Fruit fly (Drosophila melanogaster): ENCODE results near the gene ush.

ush gene

dm6 chr2L:526192-526923 is 50.3 kb downstream of the ush start:
- no peak for TF ChIP-seq CG1620 (GFP tag; optimal IDR thresholded peaks at IDR 0.05)
- TF ChIP-seq CG7045 (GFP tag; optimal IDR thresholded peaks at IDR 0.05): no peak
- no peak for TF ChIP-seq CG12768 (GFP tag; optimal IDR thresholded peaks at IDR 0.05)
- no peak for TF ChIP-seq CG14711 (tag; optimal IDR thresholded peaks at IDR 0.05)
- TF ChIP-seq tj (GFP tag; optimal IDR thresholded peaks at IDR 0.05): peak; percentile 79
- TF ChIP-seq Hr96 (GFP tag; optimal IDR thresholded peaks at IDR 0.05): peak; percentile 15
- TF ChIP-seq bab1 (GFP tag; optimal IDR thresholded peaks at IDR 0.05): no peak
- no peak for TF ChIP-seq Crg-1 (GFP tag; optimal IDR thresholded peaks at IDR 0.05)
- no peak for TF ChIP-seq Clk (GFP tag; optimal IDR thresholded peaks at IDR 0.05)
- no peak for TF ChIP-seq cnc (optimal IDR thresholded peaks at IDR 0.05)
- no peak for TF ChIP-seq pad (GFP tag; optimal IDR thresholded peaks at IDR 0.05)
- no peak for TF ChIP-seq CG5204 (GFP tag; optimal IDR thresholded peaks at IDR 0.05)
- no peak for TF ChIP-seq kay (GFP tag; ENCODE audit: borderline replicate concordance)
- TF ChIP-seq CG7101 (tag; optimal IDR thresholded peaks at IDR 0.05): no peak
- no peak for TF ChIP-seq Mnt (GFP tag; optimal IDR thresholded peaks at IDR 0.05)

- TF ChIP-seq Crg-1 (GFP tag; optimal IDR thresholded peaks at IDR 0.05): no peak
- TF ChIP-seq tj (GFP tag; optimal IDR thresholded peaks at IDR 0.05): no peak
Observed at dm6 chr2L:526924-527307, 50.9 kb downstream of the ush start.

- TF ChIP-seq cnc (optimal IDR thresholded peaks at IDR 0.05) (no peak), tj (GFP tag; optimal IDR thresholded peaks at IDR 0.05) (no peak), bab1 (GFP tag; optimal IDR thresholded peaks at IDR 0.05) (no peak), CG5204 (GFP tag; optimal IDR thresholded peaks at IDR 0.05) (no peak), pad (GFP tag; optimal IDR thresholded peaks at IDR 0.05) (no peak), Mnt (GFP tag; optimal IDR thresholded peaks at IDR 0.05) (no peak), CG11617 (GFP tag; optimal IDR thresholded peaks at IDR 0.05) (no peak), Hr96 (GFP tag; optimal IDR thresholded peaks at IDR 0.05) (no peak), CG33017 (tag; optimal IDR thresholded peaks at IDR 0.05) (no peak), toe (GFP tag; optimal IDR thresholded peaks at IDR 0.05) (no peak), CG7045 (GFP tag; optimal IDR thresholded peaks at IDR 0.05) (no peak), Crg-1 (GFP tag; optimal IDR thresholded peaks at IDR 0.05) (no peak), Clk (GFP tag; optimal IDR thresholded peaks at IDR 0.05) (no peak), CG1620 (GFP tag; optimal IDR thresholded peaks at IDR 0.05) (no peak)
Observed at dm6 chr2L:527689-528088, 51.7 kb downstream of the ush start.

dm6 chr2L:530245-530644 is 54.2 kb downstream of the ush start:
- TF ChIP-seq kay (GFP tag; ENCODE audit: borderline replicate concordance): no peak
- TF ChIP-seq Hr96 (GFP tag; optimal IDR thresholded peaks at IDR 0.05): no peak
- TF ChIP-seq tj (GFP tag; optimal IDR thresholded peaks at IDR 0.05): no peak
- TF ChIP-seq ovo (GFP tag; optimal IDR thresholded peaks at IDR 0.05): no peak
- TF ChIP-seq CG7101 (tag; optimal IDR thresholded peaks at IDR 0.05): no peak
- no peak for TF ChIP-seq Crg-1 (GFP tag; optimal IDR thresholded peaks at IDR 0.05)
- TF ChIP-seq cnc (optimal IDR thresholded peaks at IDR 0.05): no peak

dm6 chr2L:533734-534133 is 57.7 kb downstream of the ush start:
- no peak for TF ChIP-seq Crg-1 (GFP tag; optimal IDR thresholded peaks at IDR 0.05)
- TF ChIP-seq bab1 (GFP tag; optimal IDR thresholded peaks at IDR 0.05): no peak
- TF ChIP-seq tj (GFP tag; optimal IDR thresholded peaks at IDR 0.05): no peak
- no peak for TF ChIP-seq cic (GFP tag; optimal IDR thresholded peaks at IDR 0.05)
- TF ChIP-seq toe (GFP tag; optimal IDR thresholded peaks at IDR 0.05): no peak
- no peak for TF ChIP-seq CG7101 (tag; optimal IDR thresholded peaks at IDR 0.05)
- no peak for TF ChIP-seq Hr96 (GFP tag; optimal IDR thresholded peaks at IDR 0.05)

- TF ChIP-seq ovo (GFP tag; optimal IDR thresholded peaks at IDR 0.05): peak; percentile 97
- peak; percentile 69 for TF ChIP-seq bab1 (GFP tag; optimal IDR thresholded peaks at IDR 0.05)
- peak; percentile 27 for TF ChIP-seq Mnt (GFP tag; optimal IDR thresholded peaks at IDR 0.05)
- TF ChIP-seq CG11617 (GFP tag; optimal IDR thresholded peaks at IDR 0.05): no peak
- peak; percentile 79 for TF ChIP-seq tj (GFP tag; optimal IDR thresholded peaks at IDR 0.05)
Observed at dm6 chr2L:540572-541210, 64.7 kb downstream of the ush start.

dm6 chr2L:542338-542967 is 66.4 kb downstream of the ush start, which contains the start of gene lwr:
Gene lwr, minus strand, starts transcription at chr2L:542580.
- TF ChIP-seq ovo (GFP tag; optimal IDR thresholded peaks at IDR 0.05) (no peak), Mnt (GFP tag; optimal IDR thresholded peaks at IDR 0.05) (peak; percentile 34), pad (GFP tag; optimal IDR thresholded peaks at IDR 0.05) (peak; percentile 31), CG33017 (tag; optimal IDR thresholded peaks at IDR 0.05) (no peak), CG5204 (GFP tag; optimal IDR thresholded peaks at IDR 0.05) (no peak), Hr96 (GFP tag; optimal IDR thresholded peaks at IDR 0.05) (no peak), CG12768 (GFP tag; optimal IDR thresholded peaks at IDR 0.05) (no peak), cnc (optimal IDR thresholded peaks at IDR 0.05) (no peak), bab1 (GFP tag; optimal IDR thresholded peaks at IDR 0.05) (peak; percentile 33), cic (GFP tag; optimal IDR thresholded peaks at IDR 0.05) (no peak), Clk (GFP tag; optimal IDR thresholded peaks at IDR 0.05) (no peak), CG7101 (tag; optimal IDR thresholded peaks at IDR 0.05) (no peak), CG11617 (GFP tag; optimal IDR thresholded peaks at IDR 0.05) (no peak), kay (GFP tag; ENCODE audit: borderline replicate concordance) (no peak), CG14711 (tag; optimal IDR thresholded peaks at IDR 0.05) (no peak), Crg-1 (GFP tag; optimal IDR thresholded peaks at IDR 0.05) (peak; percentile 22), toe (GFP tag; optimal IDR thresholded peaks at IDR 0.05) (no peak), tj (GFP tag; optimal IDR thresholded peaks at IDR 0.05) (no peak), CG1620 (GFP tag; optimal IDR thresholded peaks at IDR 0.05) (no peak), CG7045 (GFP tag; optimal IDR thresholded peaks at IDR 0.05) (no peak)

All from whole organism, adult.